Fruit fly (Drosophila melanogaster) S2 (cell line): ENCODE measurements around the gene Naa60.

ENCODE experiments used
- CG8478 ChIP-seq: fragments of >200 bp; optimal IDR thresholded peaks from 2 replicates; lab custom pipeline; 2018
- CTCF ChIP-seq, 2 experiments: fragments of >200 bp; optimal IDR thresholded peaks; 2 replicates each; lab custom pipeline; 2018

DNA sequence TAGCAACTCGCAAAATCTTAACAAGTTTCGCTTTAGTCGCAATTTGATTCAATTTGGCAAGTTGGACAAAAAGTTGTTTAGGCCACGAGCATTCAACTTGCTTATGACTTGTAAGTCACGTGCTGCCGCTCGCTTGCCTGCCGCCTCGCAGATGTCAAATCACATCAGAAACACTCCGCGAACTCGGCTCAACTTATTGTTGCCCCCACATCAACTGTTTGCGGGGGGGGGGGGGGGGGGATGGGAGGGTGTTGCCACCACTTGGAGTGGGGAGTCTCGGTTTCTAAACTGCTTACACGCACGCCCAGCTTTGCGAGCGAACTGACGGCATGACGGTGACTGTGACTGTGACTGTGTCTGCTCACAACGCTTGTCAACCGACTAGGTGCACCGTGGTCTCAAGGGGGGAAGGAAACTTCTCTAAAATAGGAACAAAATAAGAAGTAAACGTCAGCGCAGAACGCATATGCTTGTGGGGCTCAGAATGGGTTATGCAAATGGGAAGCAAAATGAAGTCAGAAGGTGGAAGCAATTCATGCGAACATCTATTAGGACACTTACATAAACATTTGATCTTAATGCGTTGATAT is 50.2 kb downstream of the Naa60 start:
- no peak for TF ChIP-seq CG8478 (lab: Kevin White, UChicago)
- no peak for TF ChIP-seq CTCF (optimal IDR thresholded peaks at IDR 0.05; lab: Kevin White, UChicago)
